Worm (Caenorhabditis elegans) whole organism, mixed stage, embryonic: ENCODE measurements around the gene let-858.

Source experiments
- bed-3 ChIP-seq: fragments of 200-800 bp; sonication (Bioruptor generic); optimal IDR thresholded peaks from 3 replicates; lab custom pipeline; 2018; ENCODE audit warnings: mild to moderate bottlenecking, missing genetic modification characterization, moderate library complexity, missing compliant biosample characterization
- blmp-1 ChIP-seq: fragments of 150-350 bp; optimal IDR thresholded peaks from 2 replicates; lab custom pipeline; 2014; ENCODE audit warnings: missing biosample characterization, missing genetic modification characterization
- ceh-39 ChIP-seq: fragments of 150-350 bp; optimal IDR thresholded peaks from 2 replicates; lab custom pipeline; 2014; ENCODE audit warnings: missing biosample characterization, missing genetic modification characterization
- ceh-43 ChIP-seq: fragments of 200-800 bp; sonication (Bioruptor generic); optimal IDR thresholded peaks from 2 replicates; lab custom pipeline; 2018; ENCODE audit warnings: mild to moderate bottlenecking, missing genetic modification characterization, moderate library complexity, missing compliant biosample characterization
- ceh-83 ChIP-seq: fragments of 200-800 bp; sonication (Bioruptor generic); optimal IDR thresholded peaks from 2 replicates; lab custom pipeline; 2018; ENCODE audit warnings: mild to moderate bottlenecking, missing genetic modification characterization, missing compliant biosample characterization
- ces-1 ChIP-seq: fragments of 150-350 bp; optimal IDR thresholded peaks from 2 replicates; lab custom pipeline; 2014; ENCODE audit warnings: missing biosample characterization, missing genetic modification reagents, missing genetic modification characterization
- drap-1 ChIP-seq: fragments of 200-800 bp; sonication (Bioruptor generic); optimal IDR thresholded peaks from 3 replicates; lab custom pipeline; 2018; ENCODE audit warnings: mild to moderate bottlenecking, missing genetic modification characterization, missing compliant biosample characterization
- elt-1 ChIP-seq: sonication (generic microtip); optimal IDR thresholded peaks from 2 replicates; lab custom pipeline; 2017; ENCODE audit warnings: missing genetic modification characterization, mild to moderate bottlenecking, missing compliant biosample characterization, antibody characterized with exemption, moderate library complexity, borderline replicate concordance; ENCODE audit not compliant: insufficient read depth
- elt-3 ChIP-seq: fragments of 150-350 bp; optimal IDR thresholded peaks from 2 replicates; lab custom pipeline; 2014; ENCODE audit warnings: missing biosample characterization, missing genetic modification characterization
- lin-13 ChIP-seq: fragments of 150-350 bp; optimal IDR thresholded peaks from 2 replicates; lab custom pipeline; 2014; ENCODE audit warnings: missing biosample characterization, missing genetic modification characterization
- lin-32 ChIP-seq: fragments of 200-800 bp; sonication (Bioruptor generic); optimal IDR thresholded peaks from 2 replicates; lab custom pipeline; 2018; ENCODE audit warnings: mild to moderate bottlenecking, missing genetic modification characterization, missing compliant biosample characterization
- mab-5 ChIP-seq: fragments of 150-350 bp; optimal IDR thresholded peaks from 2 replicates; lab custom pipeline; 2014; ENCODE audit warnings: missing biosample characterization, missing genetic modification characterization
- mep-1 ChIP-seq: fragments of 150-350 bp; optimal IDR thresholded peaks from 2 replicates; lab custom pipeline; 2017; ENCODE audit warnings: missing biosample characterization, missing genetic modification reagents, missing genetic modification characterization, inconsistent platforms
- mls-2 ChIP-seq: sonication (generic microtip); optimal IDR thresholded peaks from 2 replicates; lab custom pipeline; 2016; ENCODE audit warnings: mild to moderate bottlenecking, missing genetic modification characterization, moderate library complexity, missing compliant biosample characterization
- nhr-12 ChIP-seq: fragments of 150-350 bp; optimal IDR thresholded peaks from 2 replicates; lab custom pipeline; 2014; ENCODE audit warnings: missing biosample characterization, missing genetic modification characterization
- nhr-237 ChIP-seq: fragments of 150-350 bp; optimal IDR thresholded peaks from 2 replicates; lab custom pipeline; 2014; ENCODE audit warnings: missing biosample characterization, missing genetic modification characterization
- nhr-28 ChIP-seq: fragments of 150-350 bp; optimal IDR thresholded peaks from 2 replicates; lab custom pipeline; 2014; ENCODE audit warnings: missing biosample characterization, missing genetic modification characterization
- nhr-76 ChIP-seq: sonication (generic microtip); optimal IDR thresholded peaks from 2 replicates; lab custom pipeline; 2017; ENCODE audit warnings: missing biosample characterization, missing genetic modification characterization
- pha-4 ChIP-seq: fragments of 150-350 bp; optimal IDR thresholded peaks from 2 replicates; lab custom pipeline; 2018; ENCODE audit warnings: missing biosample characterization, missing genetic modification reagents, missing genetic modification characterization
- sem-2 ChIP-seq: fragments of 200-800 bp; sonication (Bioruptor generic); optimal IDR thresholded peaks from 2 replicates; lab custom pipeline; 2018; ENCODE audit warnings: mild to moderate bottlenecking, missing genetic modification characterization, missing compliant biosample characterization
- snpc-4 ChIP-seq: fragments of 150-350 bp; optimal IDR thresholded peaks from 2 replicates; lab custom pipeline; 2014; ENCODE audit warnings: missing biosample characterization, missing genetic modification characterization
- sptf-1 ChIP-seq: sonication (generic microtip); optimal IDR thresholded peaks from 2 replicates; lab custom pipeline; 2017; ENCODE audit warnings: mild to moderate bottlenecking, missing genetic modification characterization, moderate library complexity, missing compliant biosample characterization
- tbx-8 ChIP-seq: fragments of 200-800 bp; sonication (Bioruptor generic); optimal IDR thresholded peaks from 2 replicates; lab custom pipeline; 2018; ENCODE audit warnings: mild to moderate bottlenecking, missing genetic modification characterization, moderate library complexity, missing compliant biosample characterization
- zip-8 ChIP-seq: fragments of 150-350 bp; optimal IDR thresholded peaks from 2 replicates; lab custom pipeline; 2014; ENCODE audit warnings: missing biosample characterization, missing genetic modification characterization
- ztf-11 ChIP-seq: fragments of 150-350 bp; optimal IDR thresholded peaks from 2 replicates; lab custom pipeline; 2014; ENCODE audit warnings: missing biosample characterization, missing genetic modification characterization

let-858 gene

ce11 chrII:11055223-11055622 is 33.1 kb downstream of the let-858 start, which contains the start of gene F45E10.2:
Gene F45E10.2, minus strand, starts transcription at chrII:11055323.
- TF ChIP-seq zip-8 (tag; lab: Kevin White, UChicago) (no peak), mab-5 (tag; lab: Kevin White, UChicago) (no peak), sem-2 (GFP tag; lab: Kevin White, UChicago) (no peak), snpc-4 (tag; lab: Kevin White, UChicago) (no peak), mep-1 (tag; lab: Kevin White, UChicago) (no peak), ztf-11 (tag; lab: Kevin White, UChicago) (no peak), blmp-1 (tag; lab: Kevin White, UChicago) (no peak), lin-32 (GFP tag; lab: Kevin White, UChicago) (no peak), nhr-76 (no peak), ces-1 (GFP tag; lab: Kevin White, UChicago) (no peak), mls-2 (tag; lab: Kevin White, UChicago) (no peak)

ce11 chrII:11057256-11057655 is 35.1 kb downstream of the let-858 start:
- TF ChIP-seq elt-1 (tag; lab: Kevin White, UChicago) = peak; percentile 77
- no peak for TF ChIP-seq blmp-1 (tag; lab: Kevin White, UChicago)
- no peak for TF ChIP-seq nhr-12
- no peak for TF ChIP-seq mab-5 (tag; lab: Kevin White, UChicago)
- TF ChIP-seq elt-3 (tag; lab: Kevin White, UChicago) = peak; percentile 43
- TF ChIP-seq ceh-39 (tag; lab: Kevin White, UChicago) = no peak
- TF ChIP-seq lin-32 (GFP tag; lab: Kevin White, UChicago) = no peak

- TF ChIP-seq sem-2 (GFP tag; lab: Kevin White, UChicago) = no peak
- TF ChIP-seq ceh-83 (GFP tag; lab: Kevin White, UChicago) = no peak
- TF ChIP-seq nhr-12 = no peak
- no peak for TF ChIP-seq nhr-28 (tag; lab: Kevin White, UChicago)
- no peak for TF ChIP-seq tbx-8 (GFP tag; lab: Kevin White, UChicago)
- no peak for TF ChIP-seq drap-1 (GFP tag; lab: Kevin White, UChicago)
- TF ChIP-seq mab-5 (tag; lab: Kevin White, UChicago) = no peak
- no peak for TF ChIP-seq nhr-237 (tag; lab: Kevin White, UChicago)
- TF ChIP-seq mls-2 (tag; lab: Kevin White, UChicago) = no peak
- no peak for TF ChIP-seq zip-8 (tag; lab: Kevin White, UChicago)
- TF ChIP-seq pha-4 = no peak
- TF ChIP-seq ceh-43 (GFP tag; lab: Kevin White, UChicago) = no peak
- no peak for TF ChIP-seq blmp-1 (tag; lab: Kevin White, UChicago)
- no peak for TF ChIP-seq lin-13 (tag; lab: Kevin White, UChicago)
- TF ChIP-seq, all 35 proteins: peak for 0
Measured at ce11 chrII:11064191-11064695, 42.1 kb downstream of the let-858 start.

ce11 chrII:11072565-11072964 is 50.4 kb downstream of the let-858 start:
- peak; percentile 19 for TF ChIP-seq sptf-1 (tag; lab: Kevin White, UChicago)
- TF ChIP-seq ces-1 (GFP tag; lab: Kevin White, UChicago) = peak; percentile 63
- no peak for TF ChIP-seq mep-1 (tag; lab: Kevin White, UChicago)
- TF ChIP-seq, all 35 proteins: peak for 2

- TF ChIP-seq mep-1 (tag; lab: Kevin White, UChicago) (no peak), elt-1 (tag; lab: Kevin White, UChicago) (peak; percentile 82), ceh-39 (tag; lab: Kevin White, UChicago) (no peak), bed-3 (GFP tag; lab: Kevin White, UChicago) (no peak), ces-1 (GFP tag; lab: Kevin White, UChicago) (no peak)
Measured at ce11 chrII:11076550-11076949, 54.4 kb downstream of the let-858 start.
